Fruit fly (Drosophila melanogaster) whole organism, wandering third instar larva: ENCODE results near the gene CG1640.
A peak's percentile ranks its signal among the peaks of the same experiment; 100 is the strongest.

ENCODE experiments used
- Abd-B ChIP-seq: fragments of >200 bp; optimal IDR thresholded peaks from 2 replicates; lab custom pipeline; 2017; ENCODE audit warnings: missing biosample characterization, missing genetic modification characterization
- CG32264 ChIP-seq: fragments of 200-800 bp; sonication (Bioruptor generic); optimal IDR thresholded peaks from 2 replicates; lab custom pipeline; 2016; ENCODE audit warnings: missing biosample characterization, missing genetic modification characterization
- CG9705 ChIP-seq: fragments of 200-800 bp; sonication (Bioruptor generic); optimal IDR thresholded peaks from 2 replicates; lab custom pipeline; 2018; ENCODE audit warnings: missing biosample characterization, mild to moderate bottlenecking, missing genetic modification characterization
- CrebA ChIP-seq: fragments of 200-800 bp; sonication (Bioruptor generic); optimal IDR thresholded peaks from 2 replicates; lab custom pipeline; 2016; ENCODE audit warnings: missing biosample characterization, mild to moderate bottlenecking, missing genetic modification characterization, borderline replicate concordance
- Dfd ChIP-seq: fragments of >200 bp; optimal IDR thresholded peaks from 2 replicates; lab custom pipeline; 2017; ENCODE audit warnings: missing biosample characterization, missing genetic modification characterization
- Dif ChIP-seq: fragments of 200-275, 200-300 bp; sonication (Bioruptor generic); optimal IDR thresholded peaks from 2 replicates; lab custom pipeline; 2018; ENCODE audit warnings: missing biosample characterization, missing genetic modification characterization; ENCODE audit not compliant: partially characterized antibody
- GATAd ChIP-seq: sonication (Bioruptor generic); optimal IDR thresholded peaks from 2 replicates; lab custom pipeline; 2016; ENCODE audit warnings: missing biosample characterization, missing genetic modification characterization
- HLH106 ChIP-seq: fragments of 200-800 bp; optimal IDR thresholded peaks from 3 replicates; lab custom pipeline; 2019; ENCODE audit warnings: missing biosample characterization, mild to moderate bottlenecking, missing genetic modification characterization, moderate library complexity
- Hnf4 ChIP-seq: fragments of 200-800 bp; sonication (Bioruptor generic); optimal IDR thresholded peaks from 2 replicates; lab custom pipeline; 2016; ENCODE audit warnings: missing biosample characterization, mild to moderate bottlenecking, missing genetic modification characterization
- Hr78 ChIP-seq: fragments of >200 bp; optimal IDR thresholded peaks from 2 replicates; lab custom pipeline; 2017; ENCODE audit warnings: missing biosample characterization, missing genetic modification characterization
- Hr83 ChIP-seq: fragments of 200-300 bp; sonication (Bioruptor generic); optimal IDR thresholded peaks from 2 replicates; lab custom pipeline; 2016; ENCODE audit warnings: missing biosample characterization, mild to moderate bottlenecking, missing genetic modification characterization, moderate library complexity; ENCODE audit not compliant: poor library complexity, severe bottlenecking
- Mio ChIP-seq: sonication (Bioruptor generic); optimal IDR thresholded peaks from 2 replicates; lab custom pipeline; 2016; ENCODE audit warnings: missing biosample characterization, missing genetic modification characterization
- Myc ChIP-seq: fragments of >200 bp; optimal IDR thresholded peaks from 2 replicates; lab custom pipeline; 2017
- OdsH ChIP-seq: fragments of 200-800 bp; sonication (Bioruptor generic); optimal IDR thresholded peaks from 2 replicates; lab custom pipeline; 2016; ENCODE audit warnings: missing biosample characterization, mild to moderate bottlenecking, missing genetic modification characterization
- Rel ChIP-seq, 2 experiments: fragments of 200-800 bp; sonication (Bioruptor generic) in 1 of 2; optimal IDR thresholded peaks; 2 replicates in 1 of 2; 3 replicates in 1 of 2; lab custom pipeline; 2016 to 2019; ENCODE audit warnings: mild to moderate bottlenecking in 2 of 2, missing biosample characterization in 2 of 2, missing genetic modification characterization in 2 of 2, moderate library complexity in 1 of 2
- Sp1 ChIP-seq: fragments of 200-800 bp; sonication (Bioruptor generic); optimal IDR thresholded peaks from 3 replicates; lab custom pipeline; 2019; ENCODE audit warnings: missing biosample characterization, mild to moderate bottlenecking, missing genetic modification characterization, moderate library complexity
- br ChIP-seq: fragments of 200-800 bp; sonication (Bioruptor generic); optimal IDR thresholded peaks from 2 replicates; lab custom pipeline; 2016; ENCODE audit warnings: missing biosample characterization, missing genetic modification characterization
- dl ChIP-seq, 2 experiments: fragments of 175-275, 200-275 bp in 1 of 2; fragments of 200-275 bp in 1 of 2; sonication (Bioruptor generic); optimal IDR thresholded peaks; lab custom pipeline; 2018; ENCODE audit warnings: mild to moderate bottlenecking in 2 of 2, missing biosample characterization in 2 of 2, missing genetic modification characterization in 2 of 2, moderate library complexity in 2 of 2; ENCODE audit not compliant: partially characterized antibody in 2 of 2, insufficient read depth in 1 of 2
- dmrt93B ChIP-seq: fragments of 200-800 bp; sonication (Bioruptor generic); optimal IDR thresholded peaks from 2 replicates; lab custom pipeline; 2018; ENCODE audit warnings: missing biosample characterization, mild to moderate bottlenecking, missing genetic modification characterization
- ey ChIP-seq: fragments of 200-800 bp; sonication (Bioruptor generic); optimal IDR thresholded peaks from 2 replicates; lab custom pipeline; 2016; ENCODE audit warnings: missing biosample characterization, missing genetic modification characterization
- foxo ChIP-seq, 2 experiments: fragments of 200-800 bp; sonication (Bioruptor generic); optimal IDR thresholded peaks; 2 replicates in 1 of 2; 3 replicates in 1 of 2; lab custom pipeline; 2016 to 2017; ENCODE audit warnings: missing biosample characterization in 2 of 2, missing genetic modification characterization in 2 of 2
- fru ChIP-seq: fragments of 200-800 bp; sonication (Bioruptor generic); optimal IDR thresholded peaks from 3 replicates; lab custom pipeline; 2016; ENCODE audit warnings: missing biosample characterization, mild to moderate bottlenecking, missing genetic modification characterization
- h ChIP-seq: fragments of 200-800 bp; sonication (Bioruptor generic); optimal IDR thresholded peaks from 3 replicates; lab custom pipeline; 2016; ENCODE audit warnings: missing biosample characterization, mild to moderate bottlenecking, missing genetic modification characterization
- jim ChIP-seq: fragments of 175-275, 200-325 bp; sonication (Bioruptor generic); optimal IDR thresholded peaks from 2 replicates; lab custom pipeline; 2016; ENCODE audit warnings: missing biosample characterization, mild to moderate bottlenecking, missing genetic modification characterization
- lola ChIP-seq: fragments of >200 bp; optimal IDR thresholded peaks from 2 replicates; lab custom pipeline; 2017; ENCODE audit warnings: missing biosample characterization, missing genetic modification characterization
- psq ChIP-seq: fragments of 200-800 bp; sonication (Bioruptor generic); optimal IDR thresholded peaks from 3 replicates; lab custom pipeline; 2017; ENCODE audit warnings: missing biosample characterization, mild to moderate bottlenecking, missing genetic modification characterization, moderate library complexity
- rgr ChIP-seq: fragments of 200-800 bp; sonication (Bioruptor generic); optimal IDR thresholded peaks from 3 replicates; lab custom pipeline; 2016; ENCODE audit warnings: missing biosample characterization, mild to moderate bottlenecking, missing genetic modification characterization
- sv ChIP-seq: fragments of 200-800 bp; sonication (Bioruptor generic); optimal IDR thresholded peaks from 3 replicates; lab custom pipeline; 2016; ENCODE audit warnings: missing biosample characterization, missing genetic modification characterization
- tai ChIP-seq: sonication (Bioruptor generic); optimal IDR thresholded peaks from 2 replicates; lab custom pipeline; 2016; ENCODE audit warnings: missing biosample characterization, missing genetic modification characterization
- usp ChIP-seq: fragments of >200 bp; optimal IDR thresholded peaks from 2 replicates; lab custom pipeline; 2017; ENCODE audit warnings: missing biosample characterization, missing genetic modification characterization
- woc ChIP-seq: sonication (Bioruptor generic); optimal IDR thresholded peaks from 2 replicates; lab custom pipeline; 2016; ENCODE audit warnings: missing biosample characterization, mild to moderate bottlenecking, missing genetic modification characterization

The CG1640 gene

DNA sequence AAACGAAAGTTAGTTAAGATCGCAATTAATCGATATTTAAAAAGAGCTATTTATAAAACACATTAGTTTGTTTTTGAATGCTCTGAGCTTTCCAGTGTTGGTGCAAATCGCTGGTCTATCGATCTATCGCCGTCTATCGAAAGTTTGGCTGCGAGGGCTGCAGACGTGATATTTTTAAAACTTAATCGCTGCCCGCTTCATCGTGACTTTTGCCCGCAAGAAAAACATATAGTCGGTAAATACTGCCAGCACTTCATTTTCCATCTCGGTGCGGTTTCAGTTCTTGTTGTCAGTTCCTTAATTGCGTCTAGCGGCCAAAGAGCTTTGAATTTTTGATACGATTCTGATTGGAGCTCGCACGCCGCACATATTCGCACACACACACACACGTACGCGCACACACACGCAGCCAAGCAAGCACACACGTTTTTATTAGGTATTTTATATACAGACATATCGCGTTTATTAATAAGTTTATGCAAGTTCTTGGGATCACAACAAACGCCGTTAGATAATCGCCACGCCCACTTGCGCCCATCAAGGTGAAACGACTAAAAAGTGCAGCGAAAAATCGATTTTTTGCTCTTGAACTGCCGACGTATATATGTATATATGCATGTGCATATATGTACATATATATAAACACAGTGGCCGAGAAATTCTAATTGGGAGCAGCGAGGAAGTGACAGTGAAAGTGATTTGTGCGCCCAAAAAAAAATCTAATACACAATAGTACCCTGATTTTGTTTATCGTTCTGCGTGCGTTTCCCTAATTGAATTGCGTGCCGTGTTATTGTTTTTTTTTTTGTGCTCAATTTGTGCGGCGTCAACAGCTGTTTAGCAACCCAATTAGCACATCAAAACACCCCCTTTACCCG lies 659 bp downstream of the CG1640 start:
- no peak for TF ChIP-seq lola (GFP tag; lab: Kevin White, UChicago)
- TF ChIP-seq Hr83 (GFP tag; lab: Kevin White, UChicago) = no peak
- TF ChIP-seq HLH106 (tag; lab: Kevin White, UChicago) = peak; percentile 42
- no peak for TF ChIP-seq tai
- TF ChIP-seq h (GFP tag; lab: Kevin White, UChicago) = peak; percentile 50
- TF ChIP-seq foxo (GFP tag; optimal IDR thresholded peaks at IDR 0.05; lab: Kevin White, UChicago) = peak in 1 of 2 experiments; percentile 60
- peak; percentile 55 for TF ChIP-seq rgr (GFP tag; lab: Kevin White, UChicago)
- TF ChIP-seq Hr78 (GFP tag; lab: Kevin White, UChicago) = no peak
- no peak for TF ChIP-seq Dfd (GFP tag; lab: Kevin White, UChicago)
- no peak for TF ChIP-seq Rel (GFP tag; optimal IDR thresholded peaks at IDR 0.05; lab: Kevin White, UChicago)
- TF ChIP-seq Rel (tag; optimal IDR thresholded peaks at IDR 0.05; lab: Kevin White, UChicago) = no peak
- peak; percentile 26 for TF ChIP-seq woc
- TF ChIP-seq GATAd (GFP tag; lab: Kevin White, UChicago) = no peak
- TF ChIP-seq OdsH (GFP tag; lab: Kevin White, UChicago) = peak; percentile 18
- no peak for TF ChIP-seq sv
- TF ChIP-seq Hnf4 (GFP tag; lab: Kevin White, UChicago) = peak; percentile 37
- no peak for TF ChIP-seq psq (GFP tag; lab: Kevin White, UChicago)
- TF ChIP-seq br (GFP tag; lab: Kevin White, UChicago) = peak; percentile 43
- TF ChIP-seq Abd-B (GFP tag; lab: Kevin White, UChicago) = no peak
- TF ChIP-seq Myc (lab: Kevin White, UChicago) = no peak
- TF ChIP-seq fru = peak; percentile 24
- TF ChIP-seq usp (GFP tag; lab: Kevin White, UChicago) = no peak
- no peak for TF ChIP-seq CG32264
- TF ChIP-seq Mio = no peak
- peak; percentile 10 for TF ChIP-seq ey (GFP tag; lab: Kevin White, UChicago)
- TF ChIP-seq Sp1 (GFP tag; lab: Kevin White, UChicago) = peak; percentile 12

DNA sequence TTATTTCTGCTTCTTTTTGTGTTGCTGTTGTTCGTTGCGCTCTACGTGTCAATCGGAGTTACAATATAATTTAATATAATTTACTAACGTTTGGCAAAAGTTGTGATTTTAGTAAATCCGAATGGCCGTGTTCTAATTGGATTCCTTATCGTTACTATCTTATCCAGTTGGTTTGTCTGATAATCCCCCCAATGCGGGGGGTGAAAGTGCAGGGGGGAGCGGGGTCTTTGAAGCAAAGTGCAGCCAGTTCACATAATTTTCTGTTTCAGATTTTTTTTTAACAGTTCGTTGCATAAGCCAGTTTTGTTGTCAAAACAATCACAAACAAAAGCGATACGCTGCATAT lies 1.3 kb downstream of the CG1640 start:
- TF ChIP-seq dl (GFP tag; optimal IDR thresholded peaks at IDR 0.05; lab: Kevin White, UChicago; ENCODE audit: insufficient read depth in 1 of 2, partially characterized antibody in 2 of 2) (no peak), rgr (GFP tag; lab: Kevin White, UChicago) (no peak), foxo (GFP tag; optimal IDR thresholded peaks at IDR 0.05; lab: Kevin White, UChicago) (no peak), Dif (GFP tag; lab: Kevin White, UChicago) (no peak), CG9705 (GFP tag; lab: Kevin White, UChicago) (no peak), sv (no peak), Sp1 (GFP tag; lab: Kevin White, UChicago) (no peak), Mio (no peak), Abd-B (GFP tag; lab: Kevin White, UChicago) (no peak), psq (GFP tag; lab: Kevin White, UChicago) (no peak)

DNA sequence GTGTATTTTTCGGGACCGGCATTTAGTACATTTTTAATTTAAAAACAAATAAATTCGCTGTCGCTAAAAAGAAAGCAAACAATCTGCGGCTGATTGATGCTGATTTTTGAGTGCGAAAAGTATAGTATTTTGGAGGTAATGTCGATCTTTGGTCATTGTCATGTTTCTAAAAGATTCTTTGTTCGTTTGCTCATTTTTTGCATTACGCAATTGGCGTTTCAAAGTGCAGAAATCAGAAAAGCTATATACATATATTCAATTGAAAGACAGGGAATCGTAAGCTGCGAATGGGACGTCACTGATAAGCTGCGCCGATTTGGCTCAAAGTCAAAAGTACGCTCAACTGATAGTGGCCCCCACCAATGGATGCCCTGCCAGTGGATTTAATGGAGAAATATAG lies 2.1 kb downstream of the CG1640 start:
- TF ChIP-seq jim (no peak), CrebA (no peak), dl (GFP tag; optimal IDR thresholded peaks at IDR 0.05; lab: Kevin White, UChicago; ENCODE audit: insufficient read depth in 1 of 2, partially characterized antibody in 2 of 2) (no peak), sv (no peak), CG32264 (no peak), dmrt93B (no peak), foxo (GFP tag; optimal IDR thresholded peaks at IDR 0.05; lab: Kevin White, UChicago) (no peak), OdsH (GFP tag; lab: Kevin White, UChicago) (no peak), CG9705 (GFP tag; lab: Kevin White, UChicago) (no peak), Myc (lab: Kevin White, UChicago) (no peak)
